Fruit fly (Drosophila melanogaster): ENCODE measurements around the gene Prx5.

DNA sequence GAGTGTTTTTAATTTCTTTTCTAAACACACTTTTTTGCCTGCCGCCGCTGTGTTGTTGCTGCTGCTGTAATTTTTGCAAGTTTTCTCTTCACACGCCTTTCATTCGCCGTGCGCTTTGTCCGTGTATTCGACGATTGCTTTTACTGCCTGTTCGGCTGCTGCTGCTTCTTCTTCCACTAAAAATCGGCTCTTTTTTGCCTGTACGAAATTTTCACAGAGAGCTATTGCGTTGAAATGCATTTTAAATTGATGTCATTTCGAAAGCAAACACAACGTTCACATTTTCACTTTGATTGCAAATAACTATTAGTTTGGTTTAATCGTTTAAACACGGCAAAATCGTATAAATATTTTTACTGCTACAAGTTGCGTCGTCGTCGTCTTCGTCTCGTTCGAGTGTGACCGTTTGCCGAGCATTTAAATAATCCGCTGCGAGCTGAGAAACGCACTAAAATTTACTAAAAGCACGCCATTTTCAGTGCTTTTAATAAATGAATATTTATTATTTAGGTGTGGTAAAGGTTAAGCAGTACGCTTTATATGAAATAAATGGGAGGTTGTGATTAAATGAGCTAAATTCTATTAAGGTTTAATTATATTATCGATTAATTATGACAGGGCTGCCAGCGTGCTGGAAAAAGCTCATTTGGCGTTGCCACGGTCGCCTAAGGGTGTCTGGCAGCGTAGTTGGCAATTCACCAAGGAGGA lies 32.3 kb upstream of the Prx5 start, which contains the start of the genes Ssdp and CG7985:
- TF ChIP-seq CG8159 (tag; optimal IDR thresholded peaks at IDR 0.05), result no peak
- no peak for TF ChIP-seq CG10348 (GFP tag; IDR thresholded peaks at IDR 0.05)
- TF ChIP-seq Snoo (tag; optimal IDR thresholded peaks at IDR 0.05), result no peak
- no peak for TF ChIP-seq fd96Ca (GFP tag; IDR thresholded peaks at IDR 0.05)
- no peak for TF ChIP-seq CG15710 (tag; optimal IDR thresholded peaks at IDR 0.05)
- no peak for TF ChIP-seq Pif1A (GFP tag; optimal IDR thresholded peaks at IDR 0.05)
- TF ChIP-seq CG17806 (tag; optimal IDR thresholded peaks at IDR 0.05), result no peak
- TF ChIP-seq D1 (tag; optimal IDR thresholded peaks at IDR 0.05), result no peak
- TF ChIP-seq CG34367 (tag; optimal IDR thresholded peaks at IDR 0.05), result no peak
- TF ChIP-seq EcR (GFP tag; optimal IDR thresholded peaks at IDR 0.05), result no peak
- TF ChIP-seq CG13204 (GFP tag; optimal IDR thresholded peaks at IDR 0.05), result no peak
- TF ChIP-seq gl (tag; optimal IDR thresholded peaks at IDR 0.05), result no peak
- TF ChIP-seq CG8301 (tag; optimal IDR thresholded peaks at IDR 0.05), result no peak
- no peak for TF ChIP-seq Ets98B (GFP tag; IDR thresholded peaks at IDR 0.05)
